Worm (Caenorhabditis elegans): ENCODE results near the gene T28A11.13.

DNA sequence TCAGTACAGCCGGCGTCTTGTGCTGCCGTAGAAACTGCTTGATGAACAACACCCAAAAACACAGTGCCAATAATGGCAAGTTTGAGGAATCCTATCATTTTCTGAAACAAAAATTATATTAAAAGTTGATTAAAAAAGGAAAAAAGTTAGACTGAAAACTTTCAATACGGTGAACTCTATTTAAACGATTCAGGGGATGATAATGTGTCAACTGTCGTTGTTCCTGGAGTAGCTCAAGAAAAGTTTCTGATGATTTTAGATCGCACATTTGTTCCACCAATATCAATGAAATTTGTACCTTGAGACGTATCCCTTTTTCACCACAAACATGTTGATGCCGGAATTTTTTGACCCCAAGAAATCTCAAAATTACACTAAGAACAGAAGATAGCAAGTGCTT, 17.9 kb upstream of the T28A11.13 start, which contains the start of gene T28A11.18:
- TF ChIP-seq swsn-7 (tag; optimal IDR thresholded peaks at IDR 0.05) (no peak), aly-2 (tag; optimal IDR thresholded peaks at IDR 0.05) (no peak), ztf-11 (tag; optimal IDR thresholded peaks at IDR 0.05) (no peak), dpl-1 (GFP tag; optimal IDR thresholded peaks at IDR 0.05) (no peak), zip-4 (GFP tag; optimal IDR thresholded peaks at IDR 0.05) (no peak)

All from whole organism, L1 larva.